Fruit fly (Drosophila melanogaster) S2 (cell line): ENCODE results near the gene Osi10a.

Experiments
- CG8478 ChIP-seq: fragments of >200 bp; optimal IDR thresholded peaks from 2 replicates; lab custom pipeline; 2018
- CTCF ChIP-seq, 2 experiments: fragments of >200 bp; optimal IDR thresholded peaks; 2 replicates each; lab custom pipeline; 2018

DNA sequence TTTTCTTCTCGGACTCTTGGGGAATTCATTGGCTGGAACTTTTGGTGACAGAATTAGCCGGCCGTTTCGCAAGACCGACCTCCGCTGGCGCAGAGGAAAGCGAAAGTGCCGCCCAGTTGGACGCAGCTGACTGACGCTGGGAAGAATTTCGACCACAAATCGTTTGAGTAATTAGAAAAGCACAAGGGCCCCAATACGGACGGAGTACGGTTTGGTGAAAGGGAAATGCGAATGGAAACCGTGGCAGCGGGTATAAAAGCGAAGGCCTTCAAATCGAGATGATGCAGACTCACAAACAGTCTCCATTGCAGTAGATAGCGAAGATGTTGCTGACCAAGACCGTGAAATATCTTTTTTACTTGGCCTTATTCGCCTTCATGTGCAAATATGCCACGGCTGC lies 41.2 kb downstream of the Osi10a start, which contains the start of gene Osi16:
- TF ChIP-seq CG8478 (lab: Kevin White, UChicago) (no peak), CTCF (optimal IDR thresholded peaks at IDR 0.05; lab: Kevin White, UChicago) (no peak)
